Worm (Caenorhabditis elegans) whole organism, late embryonic: Measurements from ENCODE around the gene C34C12.8.

ENCODE experiments used
- C08G9.2 ChIP-seq: sonication (generic microtip); optimal IDR thresholded peaks from 2 replicates; lab custom pipeline; 2016; ENCODE audit warnings: mild to moderate bottlenecking, missing genetic modification characterization, moderate library complexity, missing compliant biosample characterization
- C38D4.7 ChIP-seq: fragments of 200-800 bp; sonication (Bioruptor generic); optimal IDR thresholded peaks from 2 replicates; lab custom pipeline; 2018; ENCODE audit warnings: mild to moderate bottlenecking, missing genetic modification characterization, moderate library complexity, missing compliant biosample characterization
- K02D7.2 ChIP-seq: sonication (generic microtip); optimal IDR thresholded peaks from 2 replicates; lab custom pipeline; 2017; ENCODE audit warnings: mild to moderate bottlenecking, missing genetic modification characterization, missing compliant biosample characterization
- K09A11.1 ChIP-seq: sonication (generic microtip); optimal IDR thresholded peaks from 2 replicates; lab custom pipeline; 2017; ENCODE audit warnings: antibody characterized with exemption, mild to moderate bottlenecking, missing genetic modification characterization, missing compliant biosample characterization; ENCODE audit not compliant: insufficient read depth
- T23F11.4 ChIP-seq: fragments of 200-800 bp; sonication (Bioruptor generic); optimal IDR thresholded peaks from 2 replicates; lab custom pipeline; 2018; ENCODE audit warnings: mild to moderate bottlenecking, missing genetic modification characterization, missing compliant biosample characterization
- Y22D7AL.16 ChIP-seq: sonication (generic microtip); optimal IDR thresholded peaks from 2 replicates; lab custom pipeline; 2016; ENCODE audit warnings: missing genetic modification characterization, missing compliant biosample characterization
- ahr-1 ChIP-seq: sonication (generic microtip); optimal IDR thresholded peaks from 2 replicates; lab custom pipeline; 2016; ENCODE audit warnings: missing genetic modification characterization, missing compliant biosample characterization
- ama-1 ChIP-seq: fragments of 150-350 bp; optimal IDR thresholded peaks from 2 replicates; lab custom pipeline; 2014
- ceh-14 ChIP-seq: sonication (generic microtip); optimal IDR thresholded peaks from 2 replicates; lab custom pipeline; 2016; ENCODE audit warnings: missing genotype, missing genetic modification characterization, missing compliant biosample characterization
- ceh-22 ChIP-seq: sonication (generic microtip); optimal IDR thresholded peaks from 2 replicates; lab custom pipeline; 2017; ENCODE audit warnings: missing biosample characterization, missing genetic modification characterization
- ceh-30 ChIP-seq: fragments of 150-350 bp; optimal IDR thresholded peaks from 2 replicates; lab custom pipeline; 2014; ENCODE audit warnings: missing biosample characterization, missing genetic modification characterization
- ceh-34 ChIP-seq: sonication (generic microtip); optimal IDR thresholded peaks from 2 replicates; lab custom pipeline; 2016; ENCODE audit warnings: mild to moderate bottlenecking, missing genetic modification characterization, missing compliant biosample characterization
- ceh-45 ChIP-seq: fragments of 200-800 bp; sonication (Bioruptor generic); IDR thresholded peaks from 2 replicates; pipeline ENCODE4 v1.3.6; 2022; ENCODE audit warnings: missing genetic modification reagents, missing genetic modification characterization, missing compliant biosample characterization
- ceh-6 ChIP-seq: fragments of 200-800 bp; sonication (Bioruptor generic); optimal IDR thresholded peaks from 2 replicates; lab custom pipeline; 2018; ENCODE audit warnings: mild to moderate bottlenecking, missing genetic modification characterization, missing compliant biosample characterization
- ceh-9 ChIP-seq: sonication (generic microtip); optimal IDR thresholded peaks from 2 replicates; lab custom pipeline; 2016; ENCODE audit warnings: mild to moderate bottlenecking, missing genetic modification characterization, inconsistent platforms, missing compliant biosample characterization
- che-1 ChIP-seq: sonication (generic microtip); optimal IDR thresholded peaks from 2 replicates; lab custom pipeline; 2016; ENCODE audit warnings: mild to moderate bottlenecking, missing genetic modification characterization, missing compliant biosample characterization
- dve-1 ChIP-seq: sonication (generic microtip); optimal IDR thresholded peaks from 2 replicates; lab custom pipeline; 2017; ENCODE audit warnings: antibody characterized with exemption, mild to moderate bottlenecking, missing genetic modification characterization, missing compliant biosample characterization
- elt-4 ChIP-seq: sonication (generic microtip); optimal IDR thresholded peaks from 2 replicates; lab custom pipeline; 2016; ENCODE audit warnings: missing genetic modification characterization, missing compliant biosample characterization
- ets-4 ChIP-seq: sonication (generic microtip); optimal IDR thresholded peaks from 2 replicates; lab custom pipeline; 2016; ENCODE audit warnings: missing genetic modification characterization, missing compliant biosample characterization
- eyg-1 ChIP-seq: sonication (generic microtip); optimal IDR thresholded peaks from 2 replicates; lab custom pipeline; 2016; ENCODE audit warnings: missing genotype, missing genetic modification characterization, missing compliant biosample characterization
- fax-1 ChIP-seq: sonication (generic microtip); optimal IDR thresholded peaks from 2 replicates; lab custom pipeline; 2016; ENCODE audit warnings: missing genotype, missing genetic modification characterization, missing compliant biosample characterization
- fkh-6 ChIP-seq: sonication (generic microtip); optimal IDR thresholded peaks from 2 replicates; lab custom pipeline; 2016; ENCODE audit warnings: missing genetic modification characterization, missing compliant biosample characterization
- gmeb-2 ChIP-seq: sonication (generic microtip); optimal IDR thresholded peaks from 2 replicates; lab custom pipeline; 2016; ENCODE audit warnings: missing genetic modification characterization, inconsistent platforms, missing compliant biosample characterization
- hlh-13 ChIP-seq: fragments of 200-800 bp; sonication (Bioruptor generic); optimal IDR thresholded peaks from 2 replicates; lab custom pipeline; 2018; ENCODE audit warnings: mild to moderate bottlenecking, missing genetic modification characterization, missing compliant biosample characterization
- hlh-15 ChIP-seq: sonication (generic microtip); optimal IDR thresholded peaks from 2 replicates; lab custom pipeline; 2016; ENCODE audit warnings: missing genetic modification characterization, missing compliant biosample characterization
- hlh-30 ChIP-seq: sonication (generic microtip); optimal IDR thresholded peaks from 2 replicates; lab custom pipeline; 2017; ENCODE audit warnings: antibody characterized with exemption, missing genetic modification characterization, missing compliant biosample characterization; ENCODE audit not compliant: insufficient read depth
- lim-6 ChIP-seq: sonication (generic microtip); optimal IDR thresholded peaks from 2 replicates; lab custom pipeline; 2016; ENCODE audit warnings: missing genetic modification characterization, missing compliant biosample characterization
- lin-11 ChIP-seq: fragments of 200-800 bp; sonication (Bioruptor generic); optimal IDR thresholded peaks from 2 replicates; lab custom pipeline; 2018; ENCODE audit warnings: mild to moderate bottlenecking, missing genetic modification characterization, missing compliant biosample characterization
- nfya-1 ChIP-seq: sonication (generic microtip); optimal IDR thresholded peaks from 2 replicates; lab custom pipeline; 2017; ENCODE audit warnings: missing genetic modification characterization, mild to moderate bottlenecking, missing compliant biosample characterization, antibody characterized with exemption, moderate library complexity
- nhr-11 ChIP-seq: fragments of 150-350 bp; optimal IDR thresholded peaks from 2 replicates; lab custom pipeline; 2014; ENCODE audit warnings: missing biosample characterization, missing genetic modification characterization
- nhr-232 ChIP-seq: sonication (generic microtip); optimal IDR thresholded peaks from 2 replicates; lab custom pipeline; 2016; ENCODE audit warnings: missing genetic modification characterization, missing compliant biosample characterization
- pag-3 ChIP-seq: sonication (generic microtip); optimal IDR thresholded peaks from 2 replicates; lab custom pipeline; 2016; ENCODE audit warnings: missing compliant biosample characterization, missing genetic modification characterization, borderline replicate concordance
- pax-1 ChIP-seq: fragments of 150-350 bp; optimal IDR thresholded peaks from 2 replicates; lab custom pipeline; 2014; ENCODE audit warnings: missing biosample characterization, missing genetic modification characterization
- pha-2 ChIP-seq: sonication (generic microtip); optimal IDR thresholded peaks from 2 replicates; lab custom pipeline; 2017; ENCODE audit warnings: mild to moderate bottlenecking, missing genetic modification characterization, missing compliant biosample characterization
- pqm-1 ChIP-seq: sonication (generic microtip); optimal IDR thresholded peaks from 2 replicates; lab custom pipeline; 2016; ENCODE audit warnings: missing genetic modification characterization, missing compliant biosample characterization
- pros-1 ChIP-seq: fragments of 150-350 bp; optimal IDR thresholded peaks from 2 replicates; lab custom pipeline; 2014; ENCODE audit warnings: missing biosample characterization, missing genetic modification reagents, missing genetic modification characterization
- ref-2 ChIP-seq: sonication (generic microtip); optimal IDR thresholded peaks from 2 replicates; lab custom pipeline; 2016; ENCODE audit warnings: missing genetic modification characterization, missing compliant biosample characterization
- rnt-1 ChIP-seq: sonication (generic microtip); optimal IDR thresholded peaks from 2 replicates; lab custom pipeline; 2016; ENCODE audit warnings: missing genetic modification characterization, missing compliant biosample characterization
- sox-4 ChIP-seq: sonication (generic microtip); optimal IDR thresholded peaks from 2 replicates; lab custom pipeline; 2017; ENCODE audit warnings: mild to moderate bottlenecking, missing genetic modification characterization, inconsistent platforms, missing compliant biosample characterization
- syd-9 ChIP-seq: sonication (generic microtip); optimal IDR thresholded peaks from 2 replicates; lab custom pipeline; 2016; ENCODE audit warnings: mild to moderate bottlenecking, missing genetic modification characterization, moderate library complexity, missing compliant biosample characterization
- tbx-2 ChIP-seq: sonication (generic microtip); optimal IDR thresholded peaks from 2 replicates; lab custom pipeline; 2016; ENCODE audit warnings: missing genetic modification characterization, missing compliant biosample characterization
- tbx-7 ChIP-seq: sonication (generic microtip); optimal IDR thresholded peaks from 2 replicates; lab custom pipeline; 2016; ENCODE audit warnings: missing genotype, missing genetic modification characterization, missing compliant biosample characterization
- ttx-3 ChIP-seq: sonication (generic microtip); optimal IDR thresholded peaks from 2 replicates; lab custom pipeline; 2016; ENCODE audit warnings: missing genetic modification reagents, missing genetic modification characterization, missing compliant biosample characterization
- unc-3 ChIP-seq, 2 experiments: fragments of 200-800 bp in 1 of 2; sonication (Bioruptor generic) in 1 of 2; sonication (generic microtip) in 1 of 2; conservative IDR thresholded peaks in 1 of 2; optimal IDR thresholded peaks in 1 of 2; 2 replicates each; pipeline versions ENCODE4 v1.3.6 to Lab custom; 2016 to 2022; ENCODE audit warnings: missing compliant biosample characterization in 2 of 2, missing genetic modification characterization in 2 of 2, missing genetic modification reagents in 1 of 2
- unc-42 ChIP-seq: sonication (generic microtip); optimal IDR thresholded peaks from 2 replicates; lab custom pipeline; 2016; ENCODE audit warnings: missing genotype, missing genetic modification characterization, missing compliant biosample characterization
- unc-55 ChIP-seq: sonication (generic microtip); optimal IDR thresholded peaks from 2 replicates; lab custom pipeline; 2017; ENCODE audit warnings: missing biosample characterization, missing genetic modification reagents, missing genetic modification characterization
- unc-86 ChIP-seq: sonication (generic microtip); optimal IDR thresholded peaks from 2 replicates; lab custom pipeline; 2016; ENCODE audit warnings: missing genetic modification characterization, missing compliant biosample characterization
- zip-5 ChIP-seq: sonication (generic microtip); optimal IDR thresholded peaks from 2 replicates; lab custom pipeline; 2016; ENCODE audit warnings: missing genetic modification characterization, missing compliant biosample characterization

C34C12.8 gene

DNA sequence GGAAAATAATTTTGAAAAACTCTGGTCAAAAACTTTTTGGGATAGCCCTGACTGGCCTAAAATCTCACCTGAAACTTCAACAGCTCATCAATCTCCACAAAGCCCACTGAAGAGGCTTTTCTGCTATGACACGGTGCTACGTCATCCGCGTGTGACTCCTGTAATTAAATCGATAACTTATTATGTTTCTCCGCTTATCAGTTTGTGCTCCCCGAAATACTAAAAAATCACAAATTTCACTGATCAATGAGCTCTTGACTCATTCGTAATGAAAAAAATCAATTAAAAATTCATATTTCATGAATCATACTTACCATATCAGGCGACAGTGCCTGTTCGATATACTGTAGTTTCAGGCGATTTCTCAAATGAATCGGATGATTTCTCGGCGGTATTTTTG, 14.8 kb downstream of the C34C12.8 start:
- no peak for TF ChIP-seq gmeb-2 (tag; lab: Kevin White, UChicago)
- no peak for TF ChIP-seq rnt-1 (tag; lab: Kevin White, UChicago)
- no peak for TF ChIP-seq pros-1 (tag; lab: Kevin White, UChicago)
- TF ChIP-seq K09A11.1, result no peak
- TF ChIP-seq ttx-3 (tag; lab: Kevin White, UChicago), result no peak

ce11 chrIII:3475497-3475896, 15.3 kb downstream of the C34C12.8 start, which contains the start of gene C34C12.9:
Gene C34C12.9 (minus strand): TSS chrIII:3475512.
- TF ChIP-seq ceh-34 (tag; lab: Kevin White, UChicago), result no peak

ce11 chrIII:3476245-3476644, 16.0 kb downstream of the C34C12.8 start:
- TF ChIP-seq ceh-9 (no peak), nhr-11 (tag; lab: Kevin White, UChicago) (no peak), K02D7.2 (tag; lab: Kevin White, UChicago) (no peak), lin-11 (tag; lab: Kevin White, UChicago) (peak; percentile 41), tbx-7 (tag; lab: Kevin White, UChicago) (peak; percentile 99), pag-3 (tag; lab: Kevin White, UChicago) (peak; percentile 86), unc-42 (peak; percentile 70), ama-1 (lab: Kevin White, UChicago) (no peak), pqm-1 (peak; percentile 97), hlh-30 (no peak), fax-1 (tag; lab: Kevin White, UChicago) (peak; percentile 95), dve-1 (tag; lab: Kevin White, UChicago) (no peak), ceh-30 (no peak), pax-1 (tag; lab: Kevin White, UChicago) (no peak), tbx-2 (tag; lab: Kevin White, UChicago) (peak; percentile 97), ets-4 (tag; lab: Kevin White, UChicago) (peak; percentile 98), C38D4.7 (GFP tag; lab: Kevin White, UChicago) (peak; percentile 56), nfya-1 (tag; lab: Kevin White, UChicago) (no peak), ceh-6 (GFP tag; lab: Kevin White, UChicago) (no peak), zip-5 (peak; percentile 98), unc-3 (GFP tag; conservative IDR thresholded peaks at IDR 0.05; lab: Robert Waterston, UW) (no peak), unc-3 (tag; optimal IDR thresholded peaks at IDR 0.05; lab: Kevin White, UChicago) (peak; percentile 88), syd-9 (tag; lab: Kevin White, UChicago) (peak; percentile 22), nhr-232 (no peak), ahr-1 (tag; lab: Kevin White, UChicago) (peak; percentile 90), ceh-22 (no peak), pha-2 (tag; lab: Kevin White, UChicago) (peak; percentile 74), eyg-1 (peak; percentile 51), C08G9.2 (tag; lab: Kevin White, UChicago) (peak; percentile 99), ceh-34 (tag; lab: Kevin White, UChicago) (peak; percentile 71), K09A11.1 (no peak), unc-55 (GFP tag; lab: Kevin White, UChicago) (no peak), che-1 (peak; percentile 36), gmeb-2 (tag; lab: Kevin White, UChicago) (peak; percentile 43), elt-4 (tag; lab: Kevin White, UChicago) (peak; percentile 75), hlh-13 (GFP tag; lab: Kevin White, UChicago) (no peak), hlh-15 (tag; lab: Kevin White, UChicago) (peak; percentile 81), lim-6 (tag; lab: Kevin White, UChicago) (peak; percentile 94), fkh-6 (tag; lab: Kevin White, UChicago) (peak; percentile 76), rnt-1 (tag; lab: Kevin White, UChicago) (peak; percentile 87), sox-4 (no peak), Y22D7AL.16 (tag; lab: Kevin White, UChicago) (peak; percentile 53), ceh-14 (tag; lab: Kevin White, UChicago) (peak; percentile 95), unc-86 (tag; lab: Kevin White, UChicago) (peak; percentile 82), ceh-45 (GFP tag; lab: Robert Waterston, UW) (no peak), ref-2 (peak; percentile 95), T23F11.4 (GFP tag; lab: Kevin White, UChicago) (no peak)
